Worm (Caenorhabditis elegans) whole organism, L1 larva: ENCODE measurements around the gene rab-19.
"Not testable (repeated sequence)": the region's sequence is repeated elsewhere in the genome, so short reads cannot be mapped to it uniquely, and the experiment has no call there.

ENCODE experiments used
- C16A3.4 ChIP-seq: fragments of 150-350 bp; optimal IDR thresholded peaks from 2 replicates; lab custom pipeline; 2014; ENCODE audit warnings: missing biosample characterization, missing genetic modification characterization
- C34B4.2 ChIP-seq: sonication (generic microtip); optimal IDR thresholded peaks from 2 replicates; lab custom pipeline; 2017; ENCODE audit warnings: mild to moderate bottlenecking, missing genetic modification characterization, missing compliant biosample characterization
- aha-1 ChIP-seq: fragments of 150-350 bp; optimal IDR thresholded peaks from 2 replicates; lab custom pipeline; 2014; ENCODE audit warnings: missing biosample characterization, missing genetic modification characterization
- alr-1 ChIP-seq: fragments of 200-800 bp; sonication (Bioruptor generic); optimal IDR thresholded peaks from 2 replicates; lab custom pipeline; 2018; ENCODE audit warnings: borderline replicate concordance, mild to moderate bottlenecking, missing genetic modification characterization, missing compliant biosample characterization
- ceh-63 ChIP-seq: fragments of 200-800 bp; sonication (Bioruptor generic); optimal IDR thresholded peaks from 2 replicates; lab custom pipeline; 2018; ENCODE audit warnings: mild to moderate bottlenecking, missing genetic modification characterization, missing compliant biosample characterization
- ceh-90 ChIP-seq: sonication (generic microtip); optimal IDR thresholded peaks from 2 replicates; lab custom pipeline; 2016; ENCODE audit warnings: missing genetic modification characterization, missing compliant biosample characterization
- ces-1 ChIP-seq: fragments of 150-350 bp; optimal IDR thresholded peaks from 2 replicates; lab custom pipeline; 2014; ENCODE audit warnings: missing biosample characterization, missing genetic modification reagents, missing genetic modification characterization
- dpl-1 ChIP-seq, 3 experiments: fragments of 150-350 bp in 2 of 3; sonication (generic microtip) in 1 of 3; optimal IDR thresholded peaks; 2 replicates each; lab custom pipeline; 2014 to 2017; ENCODE audit warnings: missing biosample characterization in 3 of 3, missing genetic modification characterization in 3 of 3, missing genetic modification reagents in 3 of 3
- dsc-1 ChIP-seq: sonication (generic microtip); optimal IDR thresholded peaks from 2 replicates; lab custom pipeline; 2016; ENCODE audit warnings: mild to moderate bottlenecking, missing genetic modification characterization, missing compliant biosample characterization
- efl-1 ChIP-seq, 4 experiments: fragments of 150-350 bp; optimal IDR thresholded peaks in 3 of 4; peaks in 1 of 4; 1 replicate in 1 of 4; 2 replicates in 3 of 4; lab custom pipeline; 2014; ENCODE audit warnings: missing biosample characterization in 2 of 4, missing genetic modification characterization in 2 of 4, missing genetic modification reagents in 2 of 4
- egl-13 ChIP-seq: sonication (generic microtip); optimal IDR thresholded peaks from 2 replicates; lab custom pipeline; 2016; ENCODE audit warnings: missing genotype, missing genetic modification reagents, missing genetic modification characterization, missing compliant biosample characterization
- elt-3 ChIP-seq, 6 experiments: fragments of 150-350 bp in 1 of 6; sonication (generic microtip); optimal IDR thresholded peaks; 2 replicates each; lab custom pipeline; 2017 to 2018; ENCODE audit warnings: missing biosample characterization in 6 of 6, missing genetic modification characterization in 6 of 6, inconsistent platforms in 1 of 6
- ets-5 ChIP-seq: fragments of 200-800 bp; sonication (Bioruptor generic); IDR thresholded peaks from 2 replicates; pipeline ENCODE4 v1.3.6; 2022; ENCODE audit warnings: missing genetic modification characterization, missing compliant biosample characterization
- fos-1 ChIP-seq: fragments of 150-350 bp; optimal IDR thresholded peaks from 2 replicates; lab custom pipeline; 2014; ENCODE audit warnings: missing biosample characterization, missing genetic modification characterization
- grh-1 ChIP-seq: fragments of 200-800 bp; sonication (Bioruptor generic); IDR thresholded peaks from 2 replicates; pipeline ENCODE4 v1.3.6; 2022; ENCODE audit warnings: missing genetic modification reagents, missing genetic modification characterization, missing compliant biosample characterization
- hlh-17 ChIP-seq: fragments of 200-800 bp; sonication (Bioruptor generic); optimal IDR thresholded peaks from 2 replicates; lab custom pipeline; 2018; ENCODE audit warnings: missing genetic modification characterization, mild to moderate bottlenecking, missing compliant biosample characterization, moderate library complexity, borderline replicate concordance
- irx-1 ChIP-seq: sonication (generic microtip); optimal IDR thresholded peaks from 2 replicates; lab custom pipeline; 2016; ENCODE audit warnings: missing genetic modification characterization, missing compliant biosample characterization
- isw-1 ChIP-seq: fragments of 200-800 bp; sonication (Bioruptor generic); IDR thresholded peaks from 2 replicates; pipeline ENCODE4 v1.3.6; 2022; ENCODE audit warnings: missing genetic modification characterization, missing compliant biosample characterization
- lin-13 ChIP-seq: fragments of 150-350 bp; optimal IDR thresholded peaks from 2 replicates; lab custom pipeline; 2014; ENCODE audit warnings: missing biosample characterization, missing genetic modification reagents, missing genetic modification characterization
- lin-14 ChIP-seq: fragments of 200-800 bp; sonication (Bioruptor generic); optimal IDR thresholded peaks from 2 replicates; lab custom pipeline; 2018; ENCODE audit warnings: mild to moderate bottlenecking, missing genetic modification characterization, moderate library complexity, missing compliant biosample characterization
- lin-15B ChIP-seq: fragments of 150-350 bp; sonication (generic microtip); optimal IDR thresholded peaks from 3 replicates; lab custom pipeline; 2014; ENCODE audit warnings: missing biosample characterization, missing genetic modification characterization
- mab-9 ChIP-seq: fragments of 200-800 bp; sonication (Bioruptor generic); IDR thresholded peaks from 2 replicates; pipeline ENCODE4 v1.3.6; 2022; ENCODE audit warnings: missing genetic modification reagents, missing genetic modification characterization, missing compliant biosample characterization
- nhr-12 ChIP-seq: sonication (generic microtip); optimal IDR thresholded peaks from 2 replicates; lab custom pipeline; 2017; ENCODE audit warnings: missing biosample characterization, missing genetic modification characterization
- nhr-19 ChIP-seq: fragments of 200-800 bp; sonication (Bioruptor generic); conservative IDR thresholded peaks from 2 replicates; pipeline ENCODE4 v1.3.6; 2022; ENCODE audit warnings: missing genetic modification characterization, missing compliant biosample characterization
- nhr-20 ChIP-seq: sonication (generic microtip); optimal IDR thresholded peaks from 2 replicates; lab custom pipeline; 2016; ENCODE audit warnings: mild to moderate bottlenecking, missing genetic modification characterization, missing compliant biosample characterization
- nhr-237 ChIP-seq: fragments of 150-350 bp; optimal IDR thresholded peaks from 2 replicates; lab custom pipeline; 2014; ENCODE audit warnings: missing biosample characterization, missing genetic modification characterization
- nhr-47 ChIP-seq: sonication (generic microtip); optimal IDR thresholded peaks from 2 replicates; lab custom pipeline; 2016; ENCODE audit warnings: mild to moderate bottlenecking, missing genetic modification characterization, moderate library complexity, missing compliant biosample characterization
- nhr-71 ChIP-seq: sonication (generic microtip); optimal IDR thresholded peaks from 2 replicates; lab custom pipeline; 2016; ENCODE audit warnings: mild to moderate bottlenecking, missing genetic modification characterization, moderate library complexity, missing compliant biosample characterization
- nhr-77 ChIP-seq: fragments of 150-350 bp; optimal IDR thresholded peaks from 2 replicates; lab custom pipeline; 2014; ENCODE audit warnings: missing biosample characterization, missing genetic modification characterization
- nhr-84 ChIP-seq: sonication (generic microtip); optimal IDR thresholded peaks from 2 replicates; lab custom pipeline; 2017; ENCODE audit warnings: missing biosample characterization, missing genetic modification characterization
- nhr-90 ChIP-seq: sonication (generic microtip); optimal IDR thresholded peaks from 2 replicates; lab custom pipeline; 2016; ENCODE audit warnings: mild to moderate bottlenecking, missing genetic modification characterization, missing compliant biosample characterization; ENCODE audit not compliant: poor library complexity
- pag-3 ChIP-seq: sonication (generic microtip); optimal IDR thresholded peaks from 2 replicates; lab custom pipeline; 2017; ENCODE audit warnings: missing genetic modification characterization, mild to moderate bottlenecking, missing compliant biosample characterization, antibody characterized with exemption, borderline replicate concordance; ENCODE audit not compliant: insufficient read depth
- skn-1 ChIP-seq: fragments of 150-350 bp; optimal IDR thresholded peaks from 2 replicates; lab custom pipeline; 2014; ENCODE audit warnings: missing biosample characterization, missing genetic modification characterization
- snpc-4 ChIP-seq: fragments of 150-350 bp; optimal IDR thresholded peaks from 2 replicates; lab custom pipeline; 2014; ENCODE audit warnings: missing biosample characterization, missing genetic modification characterization
- swsn-7 ChIP-seq: sonication (generic microtip); optimal IDR thresholded peaks from 2 replicates; lab custom pipeline; 2016; ENCODE audit warnings: missing genetic modification characterization, missing compliant biosample characterization
- tbx-2 ChIP-seq: sonication (generic microtip); optimal IDR thresholded peaks from 2 replicates; lab custom pipeline; 2016; ENCODE audit warnings: missing genetic modification characterization, missing compliant biosample characterization
- unc-30 ChIP-seq: sonication (generic microtip); optimal IDR thresholded peaks from 2 replicates; lab custom pipeline; 2017; ENCODE audit warnings: missing biosample characterization, missing genetic modification characterization
- unc-62 ChIP-seq: fragments of 150-350 bp; optimal IDR thresholded peaks from 2 replicates; lab custom pipeline; 2014; ENCODE audit warnings: missing biosample characterization, missing genetic modification reagents, missing genetic modification characterization
- vab-15 ChIP-seq: sonication (generic microtip); optimal IDR thresholded peaks from 2 replicates; lab custom pipeline; 2017; ENCODE audit warnings: missing genotype, mild to moderate bottlenecking, missing genetic modification characterization, missing compliant biosample characterization

The rab-19 gene

ce11 chrIV:13383763-13384436 is at the start of gene rab-19 (continued):
- TF ChIP-seq mab-9 (GFP tag; lab: Robert Waterston, UW) (no peak), nhr-71 (tag; lab: Kevin White, UChicago) (peak; percentile 27), egl-13 (tag; lab: Kevin White, UChicago) (no peak), hlh-17 (GFP tag; lab: Kevin White, UChicago) (no peak), fos-1 (tag; lab: Kevin White, UChicago) (no peak), alr-1 (no peak), ceh-90 (tag; lab: Kevin White, UChicago) (no peak), grh-1 (GFP tag; lab: Robert Waterston, UW) (no peak), C16A3.4 (tag; lab: Kevin White, UChicago) (no peak), ces-1 (no peak), elt-3 (tag; optimal IDR thresholded peaks at IDR 0.05; lab: Kevin White, UChicago) (no peak), snpc-4 (no peak), isw-1 (GFP tag; lab: Robert Waterston, UW) (no peak), dpl-1 (GFP tag; optimal IDR thresholded peaks at IDR 0.05; lab: Kevin White, UChicago) (no peak), pag-3 (tag; lab: Kevin White, UChicago) (no peak), lin-13 (no peak), unc-62 (GFP tag; lab: Kevin White, UChicago) (no peak), ceh-63 (GFP tag; lab: Kevin White, UChicago) (no peak), skn-1 (tag; lab: Kevin White, UChicago) (no peak), vab-15 (tag; lab: Kevin White, UChicago) (no peak), nhr-84 (tag; lab: Kevin White, UChicago) (no peak), swsn-7 (tag; lab: Kevin White, UChicago) (peak; percentile 18)
- TF ChIP-seq, all 84 proteins: peak for 10

ce11 chrIV:13433904-13434303 is 49.7 kb upstream of the rab-19 start, which contains the start of gene K09B11.5:
K09B11.5 (minus strand) TSS chrIV:13434004.
- TF ChIP-seq tbx-2 (tag; lab: Kevin White, UChicago); lin-14 (GFP tag; lab: Kevin White, UChicago); unc-30 (tag; lab: Kevin White, UChicago): not testable (repeated sequence)
- TF ChIP-seq, all 84 proteins: peak for 0; not testable (repeated sequence) for 84

- TF ChIP-seq dsc-1 (peak; percentile 23), efl-1 (optimal IDR thresholded peaks at IDR 0.05; lab: Kevin White, UChicago) (peak in 1 of 2 experiments; percentile 0), efl-1 (GFP tag; optimal IDR thresholded peaks at IDR 0.05 in 1 of 2; lab: Kevin White, UChicago) (peak in 1 of 2 experiments; percentile 65), snpc-4 (peak; percentile 50), nhr-19 (GFP tag; lab: Robert Waterston, UW) (peak; percentile 66), lin-13 (peak; percentile 28), nhr-47 (tag; lab: Kevin White, UChicago) (peak; percentile 57), swsn-7 (tag; lab: Kevin White, UChicago) (peak; percentile 20), isw-1 (GFP tag; lab: Robert Waterston, UW) (peak; percentile 42; the same call in 1 of the 2 replicates), tbx-2 (tag; lab: Kevin White, UChicago) (peak; percentile 11), grh-1 (GFP tag; lab: Robert Waterston, UW) (0 out of 2 replicates have a peak, but pooled peaks have one; percentile 26)
These were observed 46.0 kb upstream of the rab-19 start for ce11 chrIV:13430137-13430536.

ce11 chrIV:13429240-13429639 is 45.1 kb upstream of the rab-19 start, which contains the start of gene K09B11.4:
K09B11.4 (plus strand) TSS chrIV:13429540.
- TF ChIP-seq pag-3 (tag; lab: Kevin White, UChicago) (no peak), nhr-20 (tag; lab: Kevin White, UChicago) (no peak), aha-1 (tag; lab: Kevin White, UChicago) (no peak), nhr-77 (tag; lab: Kevin White, UChicago) (no peak), nhr-237 (tag; lab: Kevin White, UChicago) (no peak), nhr-12 (tag; lab: Kevin White, UChicago) (no peak), C34B4.2 (tag; lab: Kevin White, UChicago) (no peak), irx-1 (tag; lab: Kevin White, UChicago) (no peak), nhr-90 (tag; lab: Kevin White, UChicago) (no peak), egl-13 (tag; lab: Kevin White, UChicago) (no peak), ets-5 (GFP tag; lab: Robert Waterston, UW) (no peak), lin-15B (tag; lab: Kevin White, UChicago) (no peak)
